Fruit fly (Drosophila melanogaster): ENCODE results near the gene repo.

dm6 chr3R:18196622-18196990 lies 39.4 kb upstream of the repo start:
- TF ChIP-seq CG8478 (optimal IDR thresholded peaks at IDR 0.05) (no peak), CTCF (optimal IDR thresholded peaks at IDR 0.05) (no peak)

Measured in S2 (cell line).